Fruit fly (Drosophila melanogaster) whole organism, wandering third instar larva: Measurements from ENCODE around the gene CG11891.

ENCODE experiments used
- Abd-B ChIP-seq: fragments of >200 bp; optimal IDR thresholded peaks from 2 replicates; lab custom pipeline; 2017; ENCODE audit warnings: missing biosample characterization, missing genetic modification characterization
- CG32264 ChIP-seq: fragments of 200-800 bp; sonication (Bioruptor generic); optimal IDR thresholded peaks from 2 replicates; lab custom pipeline; 2016; ENCODE audit warnings: missing biosample characterization, missing genetic modification characterization
- Dfd ChIP-seq: fragments of >200 bp; optimal IDR thresholded peaks from 2 replicates; lab custom pipeline; 2017; ENCODE audit warnings: missing biosample characterization, missing genetic modification characterization
- Dif ChIP-seq: fragments of 200-275, 200-300 bp; sonication (Bioruptor generic); optimal IDR thresholded peaks from 2 replicates; lab custom pipeline; 2018; ENCODE audit warnings: missing biosample characterization, missing genetic modification characterization; ENCODE audit not compliant: partially characterized antibody
- HLH106 ChIP-seq: fragments of 200-800 bp; optimal IDR thresholded peaks from 3 replicates; lab custom pipeline; 2019; ENCODE audit warnings: missing biosample characterization, mild to moderate bottlenecking, missing genetic modification characterization, moderate library complexity
- Hnf4 ChIP-seq: fragments of 200-800 bp; sonication (Bioruptor generic); optimal IDR thresholded peaks from 2 replicates; lab custom pipeline; 2016; ENCODE audit warnings: missing biosample characterization, mild to moderate bottlenecking, missing genetic modification characterization
- Hr78 ChIP-seq: fragments of >200 bp; optimal IDR thresholded peaks from 2 replicates; lab custom pipeline; 2017; ENCODE audit warnings: missing biosample characterization, missing genetic modification characterization
- Hr83 ChIP-seq: fragments of 200-300 bp; sonication (Bioruptor generic); optimal IDR thresholded peaks from 2 replicates; lab custom pipeline; 2016; ENCODE audit warnings: missing biosample characterization, mild to moderate bottlenecking, missing genetic modification characterization, moderate library complexity; ENCODE audit not compliant: poor library complexity, severe bottlenecking
- Jra ChIP-seq: sonication (Bioruptor generic); optimal IDR thresholded peaks from 2 replicates; lab custom pipeline; 2016; ENCODE audit warnings: missing biosample characterization, missing genetic modification characterization
- Mio ChIP-seq: sonication (Bioruptor generic); optimal IDR thresholded peaks from 2 replicates; lab custom pipeline; 2016; ENCODE audit warnings: missing biosample characterization, missing genetic modification characterization
- Myc ChIP-seq: fragments of >200 bp; optimal IDR thresholded peaks from 2 replicates; lab custom pipeline; 2017
- N ChIP-seq: fragments of >200 bp; optimal IDR thresholded peaks from 2 replicates; lab custom pipeline; 2018; ENCODE audit warnings: missing biosample characterization, missing external identifiers, missing genetic modification characterization
- OdsH ChIP-seq: fragments of 200-800 bp; sonication (Bioruptor generic); optimal IDR thresholded peaks from 2 replicates; lab custom pipeline; 2016; ENCODE audit warnings: missing biosample characterization, mild to moderate bottlenecking, missing genetic modification characterization
- Rel ChIP-seq, 2 experiments: fragments of 200-800 bp; sonication (Bioruptor generic) in 1 of 2; optimal IDR thresholded peaks; 2 replicates in 1 of 2; 3 replicates in 1 of 2; lab custom pipeline; 2016 to 2019; ENCODE audit warnings: mild to moderate bottlenecking in 2 of 2, missing biosample characterization in 2 of 2, missing genetic modification characterization in 2 of 2, moderate library complexity in 1 of 2
- Sp1 ChIP-seq: fragments of 200-800 bp; sonication (Bioruptor generic); optimal IDR thresholded peaks from 3 replicates; lab custom pipeline; 2019; ENCODE audit warnings: missing biosample characterization, mild to moderate bottlenecking, missing genetic modification characterization, moderate library complexity
- Vsx2 ChIP-seq: fragments of 200-300, 225-300 bp; sonication (Bioruptor generic); optimal IDR thresholded peaks from 2 replicates; lab custom pipeline; 2018; ENCODE audit warnings: missing biosample characterization, missing genetic modification characterization; ENCODE audit not compliant: partially characterized antibody
- br ChIP-seq: fragments of 200-800 bp; sonication (Bioruptor generic); optimal IDR thresholded peaks from 2 replicates; lab custom pipeline; 2016; ENCODE audit warnings: missing biosample characterization, missing genetic modification characterization
- brk ChIP-seq: fragments of 200-800 bp; sonication (Bioruptor generic); optimal IDR thresholded peaks from 2 replicates; lab custom pipeline; 2016; ENCODE audit warnings: missing biosample characterization, mild to moderate bottlenecking, missing genetic modification characterization
- dsf ChIP-seq: sonication (Bioruptor generic); optimal IDR thresholded peaks from 2 replicates; lab custom pipeline; 2016; ENCODE audit warnings: missing biosample characterization, missing genetic modification characterization, borderline replicate concordance
- foxo ChIP-seq, 2 experiments: fragments of 200-800 bp; sonication (Bioruptor generic); optimal IDR thresholded peaks; 2 replicates in 1 of 2; 3 replicates in 1 of 2; lab custom pipeline; 2016 to 2017; ENCODE audit warnings: missing biosample characterization in 2 of 2, missing genetic modification characterization in 2 of 2
- fru ChIP-seq: fragments of 200-800 bp; sonication (Bioruptor generic); optimal IDR thresholded peaks from 3 replicates; lab custom pipeline; 2016; ENCODE audit warnings: missing biosample characterization, mild to moderate bottlenecking, missing genetic modification characterization
- h ChIP-seq: fragments of 200-800 bp; sonication (Bioruptor generic); optimal IDR thresholded peaks from 3 replicates; lab custom pipeline; 2016; ENCODE audit warnings: missing biosample characterization, mild to moderate bottlenecking, missing genetic modification characterization
- jim ChIP-seq: fragments of 175-275, 200-325 bp; sonication (Bioruptor generic); optimal IDR thresholded peaks from 2 replicates; lab custom pipeline; 2016; ENCODE audit warnings: missing biosample characterization, mild to moderate bottlenecking, missing genetic modification characterization
- lola ChIP-seq: fragments of >200 bp; optimal IDR thresholded peaks from 2 replicates; lab custom pipeline; 2017; ENCODE audit warnings: missing biosample characterization, missing genetic modification characterization
- psq ChIP-seq: fragments of 200-800 bp; sonication (Bioruptor generic); optimal IDR thresholded peaks from 3 replicates; lab custom pipeline; 2017; ENCODE audit warnings: missing biosample characterization, mild to moderate bottlenecking, missing genetic modification characterization, moderate library complexity
- rgr ChIP-seq: fragments of 200-800 bp; sonication (Bioruptor generic); optimal IDR thresholded peaks from 3 replicates; lab custom pipeline; 2016; ENCODE audit warnings: missing biosample characterization, mild to moderate bottlenecking, missing genetic modification characterization
- sv ChIP-seq: fragments of 200-800 bp; sonication (Bioruptor generic); optimal IDR thresholded peaks from 3 replicates; lab custom pipeline; 2016; ENCODE audit warnings: missing biosample characterization, missing genetic modification characterization
- tai ChIP-seq: sonication (Bioruptor generic); optimal IDR thresholded peaks from 2 replicates; lab custom pipeline; 2016; ENCODE audit warnings: missing biosample characterization, missing genetic modification characterization
- usp ChIP-seq: fragments of >200 bp; optimal IDR thresholded peaks from 2 replicates; lab custom pipeline; 2017; ENCODE audit warnings: missing biosample characterization, missing genetic modification characterization
- woc ChIP-seq: sonication (Bioruptor generic); optimal IDR thresholded peaks from 2 replicates; lab custom pipeline; 2016; ENCODE audit warnings: missing biosample characterization, mild to moderate bottlenecking, missing genetic modification characterization

CG11891 gene

dm6 chr3R:25312583-25312982 is 42.6 kb downstream of the CG11891 start:
- TF ChIP-seq Mio (GFP tag; lab: Kevin White, UChicago) (no peak), Hr83 (GFP tag; lab: Kevin White, UChicago) (no peak), Myc (lab: Kevin White, UChicago) (no peak), usp (GFP tag; lab: Kevin White, UChicago) (no peak), h (GFP tag; lab: Kevin White, UChicago) (no peak), Dif (GFP tag; lab: Kevin White, UChicago) (no peak), Rel (GFP tag; optimal IDR thresholded peaks at IDR 0.05; lab: Kevin White, UChicago) (no peak), Rel (tag; optimal IDR thresholded peaks at IDR 0.05; lab: Kevin White, UChicago) (no peak), tai (GFP tag; lab: Kevin White, UChicago) (no peak), brk (GFP tag; lab: Kevin White, UChicago) (no peak), jim (no peak), br (GFP tag; lab: Kevin White, UChicago) (no peak), HLH106 (no peak), foxo (GFP tag; optimal IDR thresholded peaks at IDR 0.05; lab: Kevin White, UChicago) (no peak), lola (GFP tag; lab: Kevin White, UChicago) (no peak), Vsx2 (GFP tag; lab: Kevin White, UChicago) (no peak), woc (no peak), Hnf4 (GFP tag; lab: Kevin White, UChicago) (no peak), Dfd (no peak), Abd-B (no peak)

- TF ChIP-seq Rel (GFP tag; optimal IDR thresholded peaks at IDR 0.05; lab: Kevin White, UChicago), result no peak
- peak; percentile 91 for TF ChIP-seq Rel (tag; optimal IDR thresholded peaks at IDR 0.05; lab: Kevin White, UChicago)
- TF ChIP-seq h (GFP tag; lab: Kevin White, UChicago), result peak; percentile 19
- peak; percentile 81 for TF ChIP-seq psq
- peak; percentile 40 for TF ChIP-seq Vsx2 (GFP tag; lab: Kevin White, UChicago)
- TF ChIP-seq dsf (GFP tag; lab: Kevin White, UChicago), result no peak
These were observed 43.8 kb downstream of the CG11891 start, which contains the start of gene CG31087 for dm6 chr3R:25313771-25314170. Gene CG31087, minus strand, starts transcription at chr3R:25313833.

dm6 chr3R:25316016-25316415 is 46.0 kb downstream of the CG11891 start, which contains the start of gene CG10559:
Gene CG10559, minus strand, starts transcription at chr3R:25316116.
- no peak for TF ChIP-seq Sp1
- peak; percentile 49 for TF ChIP-seq Dif (GFP tag; lab: Kevin White, UChicago)

- TF ChIP-seq fru (GFP tag; lab: Kevin White, UChicago) (no peak), Mio (GFP tag; lab: Kevin White, UChicago) (no peak), foxo (GFP tag; optimal IDR thresholded peaks at IDR 0.05; lab: Kevin White, UChicago) (no peak), sv (GFP tag; lab: Kevin White, UChicago) (no peak), N (GFP tag; lab: Kevin White, UChicago) (no peak), Jra (no peak), br (GFP tag; lab: Kevin White, UChicago) (no peak)
These were observed 48.0 kb downstream of the CG11891 start, which contains the start of gene CG10553 for dm6 chr3R:25318011-25318410. Gene CG10553, minus strand, starts transcription at chr3R:25318111.

dm6 chr3R:25320051-25320705 is 50.2 kb downstream of the CG11891 start, which contains the start of gene CG10560:
Gene CG10560, minus strand, starts transcription at chr3R:25320101.
- TF ChIP-seq dsf (GFP tag; lab: Kevin White, UChicago) (no peak), rgr (GFP tag; lab: Kevin White, UChicago) (no peak), CG32264 (GFP tag; lab: Kevin White, UChicago) (no peak), br (GFP tag; lab: Kevin White, UChicago) (no peak), h (GFP tag; lab: Kevin White, UChicago) (no peak), OdsH (no peak), HLH106 (no peak), Hnf4 (GFP tag; lab: Kevin White, UChicago) (no peak), psq (no peak), lola (GFP tag; lab: Kevin White, UChicago) (no peak), Hr83 (GFP tag; lab: Kevin White, UChicago) (no peak), Dif (GFP tag; lab: Kevin White, UChicago) (no peak), brk (GFP tag; lab: Kevin White, UChicago) (no peak), Hr78 (GFP tag; lab: Kevin White, UChicago) (no peak)
